Worm (Caenorhabditis elegans) whole organism, young adult: ENCODE data around the gene F31B9.3.
A peak's percentile ranks its signal among the peaks of the same experiment; 100 is the strongest.

Source experiments
- B0336.3 ChIP-seq: fragments of 200-800 bp; sonication (Bioruptor generic); IDR thresholded peaks from 2 replicates; pipeline ENCODE4 v1.3.6; 2022; ENCODE audit warnings: missing genetic modification characterization, missing compliant biosample characterization
- F22D6.2 ChIP-seq: sonication (generic microtip); optimal IDR thresholded peaks from 2 replicates; lab custom pipeline; 2016; ENCODE audit warnings: mild to moderate bottlenecking, missing genetic modification characterization, missing compliant biosample characterization
- F23B12.7 ChIP-seq: sonication (generic microtip); optimal IDR thresholded peaks from 2 replicates; lab custom pipeline; 2017; ENCODE audit warnings: missing genetic modification characterization, mild to moderate bottlenecking, missing compliant biosample characterization, antibody characterized with exemption, moderate library complexity; ENCODE audit not compliant: insufficient read depth
- Y95B8A.8 ChIP-seq: fragments of 200-800 bp; sonication (Bioruptor generic); IDR thresholded peaks from 2 replicates; pipeline ENCODE4 v1.3.6; 2022; ENCODE audit warnings: missing genetic modification reagents, missing genetic modification characterization, missing compliant biosample characterization
- bed-1 ChIP-seq: fragments of 200-800 bp; sonication (Bioruptor generic); IDR thresholded peaks from 2 replicates; pipeline ENCODE4 v1.3.6; 2022; ENCODE audit warnings: missing genetic modification reagents, missing genetic modification characterization, missing compliant biosample characterization
- cebp-1 ChIP-seq, 2 experiments: fragments of 200-800 bp in 1 of 2; sonication (Bioruptor generic) in 1 of 2; sonication (generic microtip) in 1 of 2; IDR thresholded peaks in 1 of 2; optimal IDR thresholded peaks in 1 of 2; 2 replicates each; pipeline versions ENCODE4 v1.3.6 to Lab custom; 2017 to 2022; ENCODE audit warnings: missing compliant biosample characterization in 2 of 2, missing genetic modification characterization in 2 of 2, mild to moderate bottlenecking in 1 of 2, missing genetic modification reagents in 1 of 2, moderate library complexity in 1 of 2
- ceh-27 ChIP-seq: fragments of 200-800 bp; sonication (Bioruptor generic); optimal IDR thresholded peaks from 2 replicates; lab custom pipeline; 2018; ENCODE audit warnings: mild to moderate bottlenecking, missing genetic modification characterization, moderate library complexity, missing compliant biosample characterization
- ceh-58 ChIP-seq: fragments of 200-800 bp; sonication (Bioruptor generic); IDR thresholded peaks from 2 replicates; pipeline ENCODE4 v1.3.6; 2022; ENCODE audit warnings: missing genetic modification characterization, missing compliant biosample characterization
- ceh-91 ChIP-seq: fragments of 200-800 bp; sonication (Bioruptor generic); IDR thresholded peaks from 2 replicates; pipeline ENCODE4 v1.3.6; 2022; ENCODE audit warnings: missing genetic modification reagents, missing genetic modification characterization, missing compliant biosample characterization
- chd-7 ChIP-seq: sonication (generic microtip); optimal IDR thresholded peaks from 2 replicates; lab custom pipeline; 2016; ENCODE audit warnings: mild to moderate bottlenecking, missing genetic modification characterization, moderate library complexity, missing compliant biosample characterization
- dox-1 ChIP-seq: fragments of 200-800 bp; sonication (Bioruptor generic); IDR thresholded peaks from 2 replicates; pipeline ENCODE4 v1.3.6; 2022; ENCODE audit warnings: missing genetic modification reagents, missing genetic modification characterization, missing compliant biosample characterization
- efl-1 ChIP-seq: fragments of 150-350 bp; optimal IDR thresholded peaks from 2 replicates; lab custom pipeline; 2014; ENCODE audit warnings: missing biosample characterization, missing genetic modification reagents, missing genetic modification characterization
- egl-44 ChIP-seq: fragments of 200-800 bp; sonication (Bioruptor generic); IDR thresholded peaks from 2 replicates; pipeline ENCODE4 v1.3.6; 2022; ENCODE audit warnings: missing genetic modification reagents, missing genetic modification characterization, missing compliant biosample characterization
- egrh-3 ChIP-seq: fragments of 200-800 bp; sonication (Bioruptor generic); IDR thresholded peaks from 2 replicates; pipeline ENCODE4 v1.3.6; 2022; ENCODE audit warnings: missing genetic modification reagents, missing genetic modification characterization, missing compliant biosample characterization
- ekl-4 ChIP-seq: fragments of 200-800 bp; sonication (Bioruptor generic); IDR thresholded peaks from 2 replicates; pipeline ENCODE4 v1.3.6; 2022; ENCODE audit warnings: missing genetic modification reagents, missing genetic modification characterization, missing compliant biosample characterization
- hlh-26 ChIP-seq: fragments of 200-800 bp; sonication (Bioruptor generic); conservative IDR thresholded peaks from 2 replicates; pipeline ENCODE4 v1.3.6; 2022; ENCODE audit warnings: missing genetic modification reagents, missing genetic modification characterization, missing compliant biosample characterization
- lag-1 ChIP-seq: fragments of 200-800 bp; sonication (Bioruptor generic); IDR thresholded peaks from 2 replicates; pipeline ENCODE4 v1.3.6; 2022; ENCODE audit warnings: missing genetic modification reagents, missing genetic modification characterization, missing compliant biosample characterization
- madf-10 ChIP-seq: sonication (generic microtip); optimal IDR thresholded peaks from 2 replicates; lab custom pipeline; 2016; ENCODE audit warnings: mild to moderate bottlenecking, missing genetic modification characterization, missing compliant biosample characterization
- madf-3 ChIP-seq: fragments of 200-800 bp; sonication (Bioruptor generic); IDR thresholded peaks from 2 replicates; pipeline ENCODE4 v1.3.6; 2022; ENCODE audit warnings: missing genetic modification reagents, missing genetic modification characterization, missing compliant biosample characterization
- madf-8 ChIP-seq: fragments of 200-800 bp; sonication (Bioruptor generic); conservative IDR thresholded peaks from 2 replicates; pipeline ENCODE4 v1.3.6; 2022; ENCODE audit warnings: missing genetic modification reagents, missing genetic modification characterization, missing compliant biosample characterization
- mes-4 ChIP-seq: sonication (generic microtip); optimal IDR thresholded peaks from 2 replicates; lab custom pipeline; 2016; ENCODE audit warnings: missing genotype, missing genetic modification characterization, missing compliant biosample characterization
- nfya-1 ChIP-seq: sonication (generic microtip); optimal IDR thresholded peaks from 2 replicates; lab custom pipeline; 2017; ENCODE audit warnings: antibody characterized with exemption, missing compliant biosample characterization, missing genetic modification characterization, borderline replicate concordance; ENCODE audit not compliant: insufficient read depth
- nhr-120 ChIP-seq: fragments of 200-800 bp; sonication (Bioruptor generic); IDR thresholded peaks from 2 replicates; pipeline ENCODE4 v1.3.6; 2022; ENCODE audit warnings: missing genetic modification characterization, missing compliant biosample characterization
- nhr-179 ChIP-seq: sonication (generic microtip); optimal IDR thresholded peaks from 2 replicates; lab custom pipeline; 2016; ENCODE audit warnings: mild to moderate bottlenecking, missing genetic modification characterization, missing compliant biosample characterization
- pha-4 ChIP-seq: fragments of 150-350 bp; sonication (generic microtip); optimal IDR thresholded peaks from 2 replicates; lab custom pipeline; 2014; ENCODE audit warnings: missing biosample characterization, missing genetic modification reagents, missing genetic modification characterization
- rcor-1 ChIP-seq: fragments of 200-800 bp; sonication (Bioruptor generic); IDR thresholded peaks from 2 replicates; pipeline ENCODE4 v1.3.6; 2022; ENCODE audit warnings: missing genetic modification reagents, missing genetic modification characterization, missing compliant biosample characterization
- rec-8 ChIP-seq, 2 experiments: sonication (generic microtip); optimal IDR thresholded peaks; 2 replicates each; lab custom pipeline; 2016; ENCODE audit warnings: mild to moderate bottlenecking in 2 of 2, missing genetic modification characterization in 2 of 2, missing genetic modification reagents in 2 of 2, missing genotype in 2 of 2, missing biosample characterization in 1 of 2, missing compliant biosample characterization in 1 of 2, moderate library complexity in 1 of 2
- snpc-1.1 ChIP-seq: sonication (generic microtip); optimal IDR thresholded peaks from 2 replicates; lab custom pipeline; 2017; ENCODE audit warnings: missing genetic modification characterization, mild to moderate bottlenecking, missing compliant biosample characterization, antibody characterized with exemption, moderate library complexity, missing genotype, missing genetic modification reagents; ENCODE audit not compliant: insufficient read depth
- snpc-1.3 ChIP-seq: sonication (generic microtip); optimal IDR thresholded peaks from 2 replicates; lab custom pipeline; 2017; ENCODE audit warnings: missing genetic modification characterization, mild to moderate bottlenecking, missing compliant biosample characterization, antibody characterized with exemption, moderate library complexity, missing genotype, missing genetic modification reagents; ENCODE audit not compliant: insufficient read depth
- snpc-4 ChIP-seq, 5 experiments: fragments of 150-350 bp in 1 of 5; sonication (generic microtip) in 4 of 5; optimal IDR thresholded peaks; 2 replicates each; lab custom pipeline; 2014 to 2018; ENCODE audit warnings: missing genetic modification characterization in 5 of 5, missing biosample characterization in 3 of 5, antibody characterized with exemption in 2 of 5, mild to moderate bottlenecking in 2 of 5, missing compliant biosample characterization in 2 of 5, missing genotype in 2 of 5, moderate library complexity in 2 of 5, missing genetic modification reagents in 1 of 5
- somi-1 ChIP-seq: fragments of 200-800 bp; sonication (Bioruptor generic); optimal IDR thresholded peaks from 2 replicates; lab custom pipeline; 2018; ENCODE audit warnings: mild to moderate bottlenecking, missing genetic modification characterization, missing compliant biosample characterization
- zfh-2 ChIP-seq: fragments of 200-800 bp; sonication (Bioruptor generic); conservative IDR thresholded peaks from 2 replicates; pipeline ENCODE4 v1.3.6; 2022; ENCODE audit warnings: missing genetic modification reagents, missing genetic modification characterization, missing compliant biosample characterization
- zim-3 ChIP-seq: sonication (generic microtip); optimal IDR thresholded peaks from 2 replicates; lab custom pipeline; 2017; ENCODE audit warnings: mild to moderate bottlenecking, missing genetic modification characterization, moderate library complexity, missing compliant biosample characterization
- ztf-18 ChIP-seq: sonication (generic microtip); optimal IDR thresholded peaks from 2 replicates; lab custom pipeline; 2016; ENCODE audit warnings: missing genotype, mild to moderate bottlenecking, missing genetic modification characterization, missing compliant biosample characterization

F31B9.3 gene

ce11 chrX:15923440-15923839 lies at the start of gene F31B9.3:
Gene F31B9.3, plus strand, starts transcription at chrX:15923740.
- TF ChIP-seq nhr-179 = no peak

- peak; percentile 2 for TF ChIP-seq chd-7 (tag; lab: Kevin White, UChicago)
- TF ChIP-seq ztf-18 (tag; lab: Kevin White, UChicago) = no peak
- TF ChIP-seq Y95B8A.8 (GFP tag; lab: Robert Waterston, UW) = no peak
- TF ChIP-seq snpc-4 (GFP tag; optimal IDR thresholded peaks at IDR 0.05; lab: Kevin White, UChicago) = no peak
- TF ChIP-seq snpc-4 (tag; optimal IDR thresholded peaks at IDR 0.05; lab: Kevin White, UChicago) = no peak
- TF ChIP-seq zfh-2 = peak; percentile 70
- 0 out of 2 replicates have a peak, but pooled peaks have one; percentile 7 for TF ChIP-seq dox-1 (GFP tag; lab: Robert Waterston, UW)
- no peak for TF ChIP-seq snpc-1.3
- TF ChIP-seq ceh-27 (GFP tag; lab: Kevin White, UChicago) = peak; percentile 37
- no peak for TF ChIP-seq rec-8 (tag; optimal IDR thresholded peaks at IDR 0.05; lab: Kevin White, UChicago)
- TF ChIP-seq ceh-58 (GFP tag; lab: Robert Waterston, UW) = no peak
- TF ChIP-seq cebp-1 (GFP tag; IDR thresholded peaks at IDR 0.05; lab: Robert Waterston, UW) = no peak
- peak; percentile 32 for TF ChIP-seq cebp-1 (tag; optimal IDR thresholded peaks at IDR 0.05; lab: Kevin White, UChicago)
- 0 out of 2 replicates have a peak, but pooled peaks have one; percentile 35 for TF ChIP-seq egl-44
- TF ChIP-seq madf-10 (tag; lab: Kevin White, UChicago) = no peak
These were observed 46.6 kb upstream of the F31B9.3 start for ce11 chrX:15876936-15877335.

- no peak for TF ChIP-seq nhr-120 (GFP tag; lab: Robert Waterston, UW)
- TF ChIP-seq somi-1 (GFP tag; lab: Kevin White, UChicago) = no peak
- TF ChIP-seq hlh-26 (GFP tag; lab: Robert Waterston, UW) = no peak
- no peak for TF ChIP-seq madf-10 (tag; lab: Kevin White, UChicago)
- peak; percentile 74 for TF ChIP-seq zfh-2
- TF ChIP-seq ekl-4 (GFP tag; lab: Robert Waterston, UW) = no peak
These were observed 44.8 kb upstream of the F31B9.3 start, which contains the start of gene gmeb-2 for ce11 chrX:15878785-15879184. Gene gmeb-2, plus strand, starts transcription at chrX:15879085.

DNA sequence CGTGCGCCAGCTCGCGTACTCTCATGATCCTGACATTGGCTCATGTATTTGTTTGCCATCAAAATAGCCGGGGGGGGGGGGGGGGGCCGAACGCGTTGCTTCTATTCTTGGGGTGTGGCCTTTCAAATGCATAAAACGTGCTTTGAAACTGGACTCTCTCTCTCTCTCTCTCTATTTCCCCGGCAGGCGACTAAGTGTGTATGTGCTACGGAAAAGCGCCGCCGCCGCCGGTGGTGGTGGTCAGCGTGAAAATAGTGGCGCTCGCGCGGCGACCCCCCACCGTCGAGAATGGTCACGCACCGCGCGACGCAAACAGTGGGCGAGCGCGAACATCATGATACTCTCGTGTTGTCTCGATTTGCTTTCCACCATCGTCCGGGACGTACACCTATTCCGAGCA lies 42.5 kb upstream of the F31B9.3 start:
- TF ChIP-seq rec-8 (tag; optimal IDR thresholded peaks at IDR 0.05; lab: Kevin White, UChicago) = no peak
- no peak for TF ChIP-seq ztf-18 (tag; lab: Kevin White, UChicago)
- 0 out of 2 replicates have a peak, but pooled peaks have one; percentile 27 for TF ChIP-seq dox-1 (GFP tag; lab: Robert Waterston, UW)
- peak; percentile 68; the same call in 1 of the 2 replicates for TF ChIP-seq egrh-3 (GFP tag; lab: Robert Waterston, UW)
- peak; percentile 92 for TF ChIP-seq zfh-2

DNA sequence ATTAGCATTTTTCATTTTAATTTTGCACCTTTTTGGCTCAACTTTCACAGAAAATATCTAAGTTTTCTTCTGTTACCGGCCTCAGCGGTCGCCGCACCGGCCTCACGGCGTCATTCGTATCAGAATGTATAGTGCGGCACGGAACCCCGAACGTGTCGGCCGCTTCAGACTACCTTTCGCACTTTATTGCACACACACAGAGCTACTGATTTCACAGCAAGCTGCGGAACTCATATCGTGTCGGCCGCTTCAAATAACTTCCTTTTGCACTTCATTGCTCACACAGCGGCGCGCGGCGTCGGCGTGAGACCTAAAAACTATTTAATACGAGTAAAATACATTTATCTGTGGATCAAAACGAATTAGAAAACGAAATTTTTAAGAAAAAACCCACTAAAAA lies 39.1 kb upstream of the F31B9.3 start:
- TF ChIP-seq nhr-120 (GFP tag; lab: Robert Waterston, UW) (no peak), F23B12.7 (no peak), snpc-1.1 (tag; lab: Kevin White, UChicago) (peak; percentile 2), egl-44 (no peak), snpc-4 (GFP tag; optimal IDR thresholded peaks at IDR 0.05; lab: Kevin White, UChicago) (no peak), snpc-4 (tag; optimal IDR thresholded peaks at IDR 0.05; lab: Kevin White, UChicago) (peak in 2 of 4 experiments; percentile 67 to 80)

DNA sequence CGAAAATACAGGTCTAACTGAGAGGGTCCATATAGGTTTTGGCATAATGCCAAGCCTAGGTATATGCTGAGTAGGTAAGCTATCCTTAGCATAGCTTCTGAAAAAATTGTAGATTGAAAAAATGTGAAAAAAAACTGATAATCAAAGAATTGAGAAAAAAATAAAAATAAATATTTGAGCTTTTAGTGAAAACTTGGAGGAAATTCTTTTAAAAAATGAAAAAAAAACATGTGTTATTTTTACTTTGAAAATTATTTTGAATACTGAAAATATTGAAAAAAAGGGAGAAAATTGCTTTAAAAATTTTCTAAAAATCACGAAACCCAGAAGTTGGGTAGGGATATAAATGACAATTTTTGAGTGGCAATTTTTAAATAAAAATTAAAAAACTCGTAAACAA lies 36.0 kb upstream of the F31B9.3 start, which contains the start of gene F53H4.3:
Gene F53H4.3 (minus strand): TSS at position 101 of the 400 bp plus-strand sequence.
- TF ChIP-seq mes-4 (no peak), zim-3 (tag; lab: Kevin White, UChicago) (no peak), pha-4 (tag; lab: Kevin White, UChicago) (no peak), snpc-1.1 (tag; lab: Kevin White, UChicago) (no peak), rcor-1 (no peak), efl-1 (GFP tag; lab: Kevin White, UChicago) (no peak), madf-8 (GFP tag; lab: Robert Waterston, UW) (no peak), madf-3 (GFP tag; lab: Robert Waterston, UW) (no peak), lag-1 (GFP tag; lab: Robert Waterston, UW) (no peak), rec-8 (tag; optimal IDR thresholded peaks at IDR 0.05; lab: Kevin White, UChicago) (no peak), egl-44 (no peak), B0336.3 (no peak), nfya-1 (no peak), F22D6.2 (tag; lab: Kevin White, UChicago) (no peak), bed-1 (GFP tag; lab: Robert Waterston, UW) (no peak), ceh-91 (GFP tag; lab: Robert Waterston, UW) (no peak)
